Worm (Caenorhabditis elegans) whole organism, late embryonic: ENCODE results near the gene srw-31.

Experiments used
- C38D4.7 ChIP-seq: fragments of 200-800 bp; sonication (Bioruptor generic); optimal IDR thresholded peaks from 2 replicates; lab custom pipeline; 2018; ENCODE audit warnings: mild to moderate bottlenecking, missing genetic modification characterization, moderate library complexity, missing compliant biosample characterization
- F13H6.1 ChIP-seq: sonication (generic microtip); optimal IDR thresholded peaks from 2 replicates; lab custom pipeline; 2016; ENCODE audit warnings: missing genetic modification characterization, missing compliant biosample characterization
- K09A11.1 ChIP-seq: sonication (generic microtip); optimal IDR thresholded peaks from 2 replicates; lab custom pipeline; 2017; ENCODE audit warnings: antibody characterized with exemption, mild to moderate bottlenecking, missing genetic modification characterization, missing compliant biosample characterization; ENCODE audit not compliant: insufficient read depth
- T23F11.4 ChIP-seq: fragments of 200-800 bp; sonication (Bioruptor generic); optimal IDR thresholded peaks from 2 replicates; lab custom pipeline; 2018; ENCODE audit warnings: mild to moderate bottlenecking, missing genetic modification characterization, missing compliant biosample characterization
- ahr-1 ChIP-seq: sonication (generic microtip); optimal IDR thresholded peaks from 2 replicates; lab custom pipeline; 2016; ENCODE audit warnings: missing genetic modification characterization, missing compliant biosample characterization
- ceh-14 ChIP-seq: sonication (generic microtip); optimal IDR thresholded peaks from 2 replicates; lab custom pipeline; 2016; ENCODE audit warnings: missing genotype, missing genetic modification characterization, missing compliant biosample characterization
- ceh-19 ChIP-seq: fragments of 200-800 bp; sonication (Bioruptor generic); optimal IDR thresholded peaks from 2 replicates; lab custom pipeline; 2018; ENCODE audit warnings: mild to moderate bottlenecking, missing genetic modification characterization, missing compliant biosample characterization
- ceh-30 ChIP-seq: fragments of 150-350 bp; optimal IDR thresholded peaks from 2 replicates; lab custom pipeline; 2014; ENCODE audit warnings: missing biosample characterization, missing genetic modification characterization
- ceh-31 ChIP-seq: sonication (generic microtip); optimal IDR thresholded peaks from 2 replicates; lab custom pipeline; 2016; ENCODE audit warnings: missing genetic modification characterization, missing compliant biosample characterization
- ceh-34 ChIP-seq: sonication (generic microtip); optimal IDR thresholded peaks from 2 replicates; lab custom pipeline; 2016; ENCODE audit warnings: mild to moderate bottlenecking, missing genetic modification characterization, missing compliant biosample characterization
- ceh-45 ChIP-seq: fragments of 200-800 bp; sonication (Bioruptor generic); IDR thresholded peaks from 2 replicates; pipeline ENCODE4 v1.3.6; 2022; ENCODE audit warnings: missing genetic modification reagents, missing genetic modification characterization, missing compliant biosample characterization
- ceh-6 ChIP-seq: fragments of 200-800 bp; sonication (Bioruptor generic); optimal IDR thresholded peaks from 2 replicates; lab custom pipeline; 2018; ENCODE audit warnings: mild to moderate bottlenecking, missing genetic modification characterization, missing compliant biosample characterization
- elt-2 ChIP-seq: sonication (generic microtip); optimal IDR thresholded peaks from 2 replicates; lab custom pipeline; 2016; ENCODE audit warnings: missing genetic modification reagents, missing genetic modification characterization, missing compliant biosample characterization
- ets-4 ChIP-seq: sonication (generic microtip); optimal IDR thresholded peaks from 2 replicates; lab custom pipeline; 2016; ENCODE audit warnings: missing genetic modification characterization, missing compliant biosample characterization
- fax-1 ChIP-seq: sonication (generic microtip); optimal IDR thresholded peaks from 2 replicates; lab custom pipeline; 2016; ENCODE audit warnings: missing genotype, missing genetic modification characterization, missing compliant biosample characterization
- fkh-6 ChIP-seq: sonication (generic microtip); optimal IDR thresholded peaks from 2 replicates; lab custom pipeline; 2016; ENCODE audit warnings: missing genetic modification characterization, missing compliant biosample characterization
- hlh-13 ChIP-seq: fragments of 200-800 bp; sonication (Bioruptor generic); optimal IDR thresholded peaks from 2 replicates; lab custom pipeline; 2018; ENCODE audit warnings: mild to moderate bottlenecking, missing genetic modification characterization, missing compliant biosample characterization
- hlh-8 ChIP-seq: sonication (generic microtip); optimal IDR thresholded peaks from 2 replicates; lab custom pipeline; 2016; ENCODE audit warnings: missing genotype, missing genetic modification characterization, missing compliant biosample characterization
- mec-3 ChIP-seq: sonication (generic microtip); optimal IDR thresholded peaks from 2 replicates; lab custom pipeline; 2016; ENCODE audit warnings: borderline replicate concordance, missing genetic modification characterization, missing compliant biosample characterization
- nfya-1 ChIP-seq: sonication (generic microtip); optimal IDR thresholded peaks from 2 replicates; lab custom pipeline; 2017; ENCODE audit warnings: missing genetic modification characterization, mild to moderate bottlenecking, missing compliant biosample characterization, antibody characterized with exemption, moderate library complexity
- nhr-11 ChIP-seq: fragments of 150-350 bp; optimal IDR thresholded peaks from 2 replicates; lab custom pipeline; 2014; ENCODE audit warnings: missing biosample characterization, missing genetic modification characterization
- nhr-232 ChIP-seq: sonication (generic microtip); optimal IDR thresholded peaks from 2 replicates; lab custom pipeline; 2016; ENCODE audit warnings: missing genetic modification characterization, missing compliant biosample characterization
- odd-2 ChIP-seq: sonication (generic microtip); optimal IDR thresholded peaks from 2 replicates; lab custom pipeline; 2017; ENCODE audit warnings: antibody characterized with exemption, mild to moderate bottlenecking, missing genetic modification characterization, missing compliant biosample characterization
- pag-3 ChIP-seq: sonication (generic microtip); optimal IDR thresholded peaks from 2 replicates; lab custom pipeline; 2016; ENCODE audit warnings: missing compliant biosample characterization, missing genetic modification characterization, borderline replicate concordance
- pax-1 ChIP-seq: fragments of 150-350 bp; optimal IDR thresholded peaks from 2 replicates; lab custom pipeline; 2014; ENCODE audit warnings: missing biosample characterization, missing genetic modification characterization
- pha-2 ChIP-seq: sonication (generic microtip); optimal IDR thresholded peaks from 2 replicates; lab custom pipeline; 2017; ENCODE audit warnings: mild to moderate bottlenecking, missing genetic modification characterization, missing compliant biosample characterization
- pqm-1 ChIP-seq: sonication (generic microtip); optimal IDR thresholded peaks from 2 replicates; lab custom pipeline; 2016; ENCODE audit warnings: missing genetic modification characterization, missing compliant biosample characterization
- pros-1 ChIP-seq: fragments of 150-350 bp; optimal IDR thresholded peaks from 2 replicates; lab custom pipeline; 2014; ENCODE audit warnings: missing biosample characterization, missing genetic modification reagents, missing genetic modification characterization
- tbx-2 ChIP-seq: sonication (generic microtip); optimal IDR thresholded peaks from 2 replicates; lab custom pipeline; 2016; ENCODE audit warnings: missing genetic modification characterization, missing compliant biosample characterization
- tbx-7 ChIP-seq: sonication (generic microtip); optimal IDR thresholded peaks from 2 replicates; lab custom pipeline; 2016; ENCODE audit warnings: missing genotype, missing genetic modification characterization, missing compliant biosample characterization
- unc-55 ChIP-seq: sonication (generic microtip); optimal IDR thresholded peaks from 2 replicates; lab custom pipeline; 2017; ENCODE audit warnings: missing biosample characterization, missing genetic modification reagents, missing genetic modification characterization
- unc-86 ChIP-seq: sonication (generic microtip); optimal IDR thresholded peaks from 2 replicates; lab custom pipeline; 2016; ENCODE audit warnings: missing genetic modification characterization, missing compliant biosample characterization

Gene srw-31

DNA sequence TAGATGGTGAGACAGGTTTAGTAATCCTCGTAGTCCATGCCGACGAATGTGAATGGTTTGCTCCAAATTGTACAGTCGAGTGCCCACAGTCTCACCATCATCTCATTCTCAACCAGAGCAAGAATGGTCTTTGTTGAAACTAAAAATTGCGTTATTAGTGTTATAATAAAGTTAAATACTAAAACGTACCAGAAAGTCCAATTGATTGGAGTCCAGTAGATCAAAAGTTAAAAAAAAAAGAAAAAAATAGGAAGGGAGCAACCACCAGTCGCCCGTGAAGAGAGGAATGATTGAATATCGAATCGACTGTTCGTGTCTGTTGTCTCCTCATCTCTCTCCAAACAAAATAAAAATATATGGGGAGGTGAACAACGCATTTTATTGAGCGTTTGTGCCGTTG lies 24.1 kb downstream of the srw-31 start, which contains the start of gene C18D4.12:
C18D4.12 (minus strand) TSS at position 101 of the 400 bp plus-strand sequence.
- TF ChIP-seq F13H6.1 (tag; lab: Kevin White, UChicago) = no peak
- no peak for TF ChIP-seq ceh-19 (GFP tag; lab: Kevin White, UChicago)
- TF ChIP-seq tbx-7 (tag; lab: Kevin White, UChicago) = no peak
- TF ChIP-seq T23F11.4 (GFP tag; lab: Kevin White, UChicago) = no peak
- TF ChIP-seq unc-55 (GFP tag; lab: Kevin White, UChicago) = no peak
- TF ChIP-seq hlh-8 (tag; lab: Kevin White, UChicago) = no peak
- no peak for TF ChIP-seq pros-1 (tag; lab: Kevin White, UChicago)
- TF ChIP-seq fax-1 (tag; lab: Kevin White, UChicago) = no peak
- TF ChIP-seq hlh-13 (GFP tag; lab: Kevin White, UChicago) = no peak
- no peak for TF ChIP-seq pag-3 (tag; lab: Kevin White, UChicago)
- no peak for TF ChIP-seq elt-2 (tag; lab: Kevin White, UChicago)
- no peak for TF ChIP-seq nhr-11 (tag; lab: Kevin White, UChicago)

DNA sequence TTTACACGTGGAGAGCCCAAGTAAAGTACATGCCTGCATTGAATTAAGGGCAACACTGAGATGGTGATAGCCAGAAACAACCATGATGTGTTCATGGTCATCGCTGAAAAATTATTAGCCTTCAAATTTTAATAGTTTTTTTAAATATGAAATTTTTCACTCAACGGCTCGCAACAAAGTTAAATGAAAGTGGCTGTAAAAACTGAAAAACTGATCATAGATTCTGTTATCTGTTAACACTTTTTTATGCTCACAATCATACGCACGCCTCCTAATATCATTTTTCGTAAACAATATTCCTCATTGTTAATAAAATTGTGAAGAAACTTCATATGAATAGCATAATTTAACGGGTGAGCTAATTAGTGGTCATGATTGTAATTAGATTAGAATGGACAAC lies 25.0 kb downstream of the srw-31 start, which contains the start of gene C18D4.4:
C18D4.4 (minus strand) TSS at position 101 of the 400 bp plus-strand sequence.
- no peak for TF ChIP-seq ceh-6
- TF ChIP-seq pax-1 = no peak
- no peak for TF ChIP-seq pros-1 (tag; lab: Kevin White, UChicago)
- no peak for TF ChIP-seq F13H6.1 (tag; lab: Kevin White, UChicago)
- TF ChIP-seq T23F11.4 (GFP tag; lab: Kevin White, UChicago) = no peak

DNA sequence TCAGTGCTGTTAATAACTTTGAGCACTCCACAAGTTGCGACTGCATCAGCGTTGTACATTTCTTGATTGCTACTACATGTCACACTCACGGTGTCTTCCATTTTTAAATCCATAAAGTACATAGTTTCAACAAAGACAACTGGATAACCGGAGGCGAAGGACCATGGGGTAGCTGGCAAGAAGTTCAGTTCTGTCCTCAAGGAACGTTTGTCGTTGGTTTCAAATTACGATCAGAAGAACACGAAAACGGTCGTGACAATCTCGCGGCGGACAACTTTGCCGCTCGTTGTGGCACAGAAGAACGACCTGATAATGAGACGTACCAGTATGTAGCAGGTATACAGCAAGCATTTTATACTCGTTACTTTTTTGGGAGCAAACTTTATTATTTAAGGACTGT lies 26.3 kb downstream of the srw-31 start, which contains the start of gene C18D4.3:
C18D4.3 (minus strand) TSS at position 101 of the 400 bp plus-strand sequence.
- no peak for TF ChIP-seq mec-3 (tag; lab: Kevin White, UChicago)
- TF ChIP-seq T23F11.4 (GFP tag; lab: Kevin White, UChicago) = no peak

DNA sequence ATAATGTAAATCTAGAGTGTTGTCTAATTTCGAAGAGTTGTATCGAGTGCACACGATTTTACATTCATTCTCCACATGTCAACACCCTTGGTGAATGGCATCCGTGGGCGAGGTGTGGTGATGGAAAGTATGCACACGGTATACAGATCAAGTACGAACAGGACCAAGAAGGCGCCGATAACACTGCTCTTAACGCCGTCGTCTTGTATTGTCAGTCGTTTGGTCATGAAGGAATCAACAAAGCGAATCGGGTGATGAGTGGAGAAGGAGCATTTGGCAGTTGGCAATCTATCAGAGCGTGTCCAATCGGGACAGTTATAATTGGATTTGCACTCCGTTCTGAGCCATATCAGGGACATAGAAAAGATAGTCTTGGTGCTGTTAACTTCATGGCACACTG lies 26.8 kb downstream of the srw-31 start:
- no peak for TF ChIP-seq nhr-11 (tag; lab: Kevin White, UChicago)
- no peak for TF ChIP-seq ahr-1 (tag; lab: Kevin White, UChicago)
- TF ChIP-seq ceh-45 (GFP tag; lab: Robert Waterston, UW) = no peak
- no peak for TF ChIP-seq pha-2 (tag; lab: Kevin White, UChicago)
- no peak for TF ChIP-seq ceh-14 (tag; lab: Kevin White, UChicago)
- TF ChIP-seq odd-2 = no peak
- TF ChIP-seq C38D4.7 (GFP tag; lab: Kevin White, UChicago) = no peak
- TF ChIP-seq ceh-34 (tag; lab: Kevin White, UChicago) = no peak
- TF ChIP-seq ceh-19 (GFP tag; lab: Kevin White, UChicago) = no peak

DNA sequence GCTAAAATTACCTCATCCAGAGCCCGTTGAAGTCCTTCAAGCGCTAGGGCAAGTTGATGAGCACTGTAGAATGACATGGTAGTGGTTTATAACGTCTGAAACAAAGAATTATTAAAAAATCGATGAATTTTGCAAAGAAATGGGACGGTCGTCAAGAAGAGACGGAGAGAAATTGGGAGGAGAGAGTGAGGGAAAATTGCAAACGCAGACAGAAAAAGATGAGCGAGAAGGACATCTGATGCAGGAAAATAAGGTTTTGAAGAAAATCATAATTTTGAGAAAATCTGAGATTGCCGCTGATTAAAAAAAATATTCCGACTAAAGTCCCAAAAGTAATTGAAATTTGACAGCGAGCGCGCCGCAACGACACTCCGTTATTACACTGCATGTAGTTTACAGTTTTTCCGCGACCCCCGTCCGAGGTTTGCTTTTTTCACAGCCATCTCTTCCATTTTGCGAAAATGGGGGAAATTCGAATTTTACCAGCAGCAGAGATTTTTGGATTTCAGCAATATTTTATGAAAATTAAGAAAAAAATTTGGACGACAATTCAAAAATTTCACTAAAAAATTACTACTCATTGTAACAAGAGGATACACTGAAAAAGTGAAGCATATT lies 32.0 kb downstream of the srw-31 start, which contains the start of gene C18D4.6:
C18D4.6 (minus strand) TSS at position 97 of the 618 bp plus-strand sequence.
- TF ChIP-seq ets-4 (tag; lab: Kevin White, UChicago) (no peak), mec-3 (tag; lab: Kevin White, UChicago) (no peak), pqm-1 (tag; lab: Kevin White, UChicago) (no peak), tbx-2 (tag; lab: Kevin White, UChicago) (no peak), nhr-232 (tag; lab: Kevin White, UChicago) (no peak), hlh-13 (GFP tag; lab: Kevin White, UChicago) (no peak), pag-3 (tag; lab: Kevin White, UChicago) (no peak), K09A11.1 (tag; lab: Kevin White, UChicago) (no peak), pros-1 (tag; lab: Kevin White, UChicago) (no peak), nfya-1 (no peak), C38D4.7 (GFP tag; lab: Kevin White, UChicago) (no peak), fkh-6 (tag; lab: Kevin White, UChicago) (no peak), unc-86 (tag; lab: Kevin White, UChicago) (no peak), ceh-31 (tag; lab: Kevin White, UChicago) (no peak), elt-2 (tag; lab: Kevin White, UChicago) (no peak), ceh-30 (tag; lab: Kevin White, UChicago) (no peak)
